Worm (Caenorhabditis elegans) whole organism, L4 larva: ENCODE data around the gene sec-61.A.
A peak's percentile ranks its signal among the peaks of the same experiment; 100 is the strongest.

Experiments used
- F10B5.3 ChIP-seq: sonication (generic microtip); optimal IDR thresholded peaks from 2 replicates; lab custom pipeline; 2016; ENCODE audit warnings: mild to moderate bottlenecking, missing genetic modification characterization, missing compliant biosample characterization
- R02D3.7 ChIP-seq: fragments of 150-350 bp; sonication (generic microtip); optimal IDR thresholded peaks from 3 replicates; lab custom pipeline; 2014; ENCODE audit warnings: missing biosample characterization, missing genetic modification characterization
- Y48G9A.11 ChIP-seq: fragments of 200-800 bp; sonication (Bioruptor generic); IDR thresholded peaks from 2 replicates; pipeline ENCODE4 v1.3.6; 2022; ENCODE audit warnings: missing genetic modification reagents, missing genetic modification characterization, missing compliant biosample characterization
- ZK337.2 ChIP-seq: fragments of 200-800 bp; sonication (Bioruptor generic); IDR thresholded peaks from 2 replicates; pipeline ENCODE4 v1.3.6; 2022; ENCODE audit warnings: missing genetic modification reagents, missing genetic modification characterization, missing compliant biosample characterization
- aha-1 ChIP-seq: fragments of 150-350 bp; peaks from one replicate; lab custom pipeline; 2014; ENCODE audit warnings: missing biosample characterization, missing genetic modification characterization
- aly-2 ChIP-seq: sonication (generic microtip); optimal IDR thresholded peaks from 2 replicates; lab custom pipeline; 2018; ENCODE audit warnings: missing biosample characterization, missing genetic modification characterization
- ama-1 ChIP-seq: fragments of 150-350 bp; optimal IDR thresholded peaks from 2 replicates; lab custom pipeline; 2014; ENCODE audit warnings: inconsistent platforms, mixed read lengths
- ceh-20 ChIP-seq: fragments of 200-800 bp; sonication (Bioruptor generic); IDR thresholded peaks from 2 replicates; pipeline ENCODE4 v1.3.6; 2022; ENCODE audit warnings: missing genetic modification reagents, missing genetic modification characterization, missing compliant biosample characterization
- ceh-32 ChIP-seq: sonication (generic microtip); optimal IDR thresholded peaks from 2 replicates; lab custom pipeline; 2016; ENCODE audit warnings: mild to moderate bottlenecking, missing genetic modification characterization, missing compliant biosample characterization; ENCODE audit not compliant: poor library complexity
- ces-1 ChIP-seq: fragments of 150-350 bp; sonication (generic microtip); optimal IDR thresholded peaks from 4 replicates; lab custom pipeline; 2014; ENCODE audit warnings: missing biosample characterization, missing genetic modification reagents, missing genetic modification characterization
- cey-2 ChIP-seq: sonication (generic microtip); optimal IDR thresholded peaks from 3 replicates; lab custom pipeline; 2017; ENCODE audit warnings: missing genetic modification characterization, mild to moderate bottlenecking, missing compliant biosample characterization, antibody characterized with exemption, borderline replicate concordance; ENCODE audit not compliant: insufficient read depth
- ctbp-1 ChIP-seq: fragments of 200-800 bp; sonication (Bioruptor generic); IDR thresholded peaks from 2 replicates; pipeline ENCODE4 v1.3.6; 2022; ENCODE audit warnings: missing genetic modification reagents, missing genetic modification characterization, missing compliant biosample characterization
- daf-12 ChIP-seq: fragments of 150-350 bp; optimal IDR thresholded peaks from 2 replicates; lab custom pipeline; 2014; ENCODE audit warnings: missing biosample characterization, missing genetic modification reagents, missing genetic modification characterization
- daf-19 ChIP-seq: fragments of 200-800 bp; sonication (Bioruptor generic); conservative IDR thresholded peaks from 2 replicates; pipeline ENCODE4 v1.3.6; 2022; ENCODE audit warnings: missing genetic modification characterization, missing compliant biosample characterization
- daf-8 ChIP-seq: fragments of 200-800 bp; sonication (Bioruptor generic); IDR thresholded peaks from 2 replicates; pipeline ENCODE4 v1.3.6; 2022; ENCODE audit warnings: missing genetic modification characterization, missing compliant biosample characterization
- dmd-6 ChIP-seq: fragments of 200-800 bp; sonication (Bioruptor generic); IDR thresholded peaks from 2 replicates; pipeline ENCODE4 v1.3.6; 2022; ENCODE audit warnings: missing genetic modification reagents, missing genetic modification characterization, missing compliant biosample characterization
- dmd-9 ChIP-seq: fragments of 200-800 bp; sonication (Bioruptor generic); IDR thresholded peaks from 2 replicates; pipeline ENCODE4 v1.3.6; 2022; ENCODE audit warnings: missing genetic modification reagents, missing genetic modification characterization, missing compliant biosample characterization
- dpl-1 ChIP-seq: fragments of 150-350 bp; optimal IDR thresholded peaks from 2 replicates; lab custom pipeline; 2014; ENCODE audit warnings: missing biosample characterization, missing genetic modification reagents, missing genetic modification characterization
- duxl-1 ChIP-seq: sonication (generic microtip); optimal IDR thresholded peaks from 2 replicates; lab custom pipeline; 2016; ENCODE audit warnings: mild to moderate bottlenecking, missing genetic modification characterization, moderate library complexity, missing compliant biosample characterization; ENCODE audit not compliant: poor library complexity
- egl-43 ChIP-seq: fragments of 200-800 bp; sonication (Bioruptor generic); IDR thresholded peaks from 2 replicates; pipeline ENCODE4 v1.3.6; 2022; ENCODE audit warnings: missing genetic modification reagents, missing genetic modification characterization, missing compliant biosample characterization
- hlh-11 ChIP-seq: fragments of 200-800 bp; sonication (Bioruptor generic); optimal IDR thresholded peaks from 2 replicates; lab custom pipeline; 2018; ENCODE audit warnings: mild to moderate bottlenecking, missing genetic modification characterization, missing compliant biosample characterization
- hmg-1.1 ChIP-seq: fragments of 200-800 bp; sonication (Bioruptor generic); IDR thresholded peaks from 2 replicates; pipeline ENCODE4 v1.3.6; 2022; ENCODE audit warnings: missing genetic modification reagents, missing genetic modification characterization, missing compliant biosample characterization
- lin-1 ChIP-seq: fragments of 200-800 bp; sonication (Bioruptor generic); IDR thresholded peaks from 2 replicates; pipeline ENCODE4 v1.3.6; 2022; ENCODE audit warnings: missing genetic modification reagents, missing genetic modification characterization, missing compliant biosample characterization
- lin-13 ChIP-seq: fragments of 150-350 bp; optimal IDR thresholded peaks from 2 replicates; lab custom pipeline; 2014; ENCODE audit warnings: missing biosample characterization, missing genetic modification reagents, missing genetic modification characterization
- lin-15B ChIP-seq: fragments of 150-350 bp; sonication (generic microtip); optimal IDR thresholded peaks from 3 replicates; lab custom pipeline; 2014; ENCODE audit warnings: missing biosample characterization, missing genetic modification characterization
- lin-29 ChIP-seq: fragments of 200-800 bp; sonication (Bioruptor generic); IDR thresholded peaks from 2 replicates; pipeline ENCODE4 v1.3.6; 2022; ENCODE audit warnings: missing genetic modification reagents, missing genetic modification characterization, missing compliant biosample characterization
- lin-38 ChIP-seq: fragments of 200-800 bp; sonication (Bioruptor generic); IDR thresholded peaks from 2 replicates; pipeline ENCODE4 v1.3.6; 2022; ENCODE audit warnings: missing genetic modification reagents, missing genetic modification characterization, missing compliant biosample characterization
- lir-3 ChIP-seq: sonication (generic microtip); optimal IDR thresholded peaks from 2 replicates; lab custom pipeline; 2016; ENCODE audit warnings: mild to moderate bottlenecking, missing genetic modification characterization, missing compliant biosample characterization
- mxl-3 ChIP-seq: fragments of 200-800 bp; sonication (Bioruptor generic); optimal IDR thresholded peaks from 2 replicates; lab custom pipeline; 2018; ENCODE audit warnings: mild to moderate bottlenecking, missing genetic modification characterization, missing compliant biosample characterization
- nhr-10 ChIP-seq: fragments of 150-350 bp; optimal IDR thresholded peaks from 2 replicates; lab custom pipeline; 2014; ENCODE audit warnings: missing biosample characterization, missing genetic modification characterization
- nhr-102 ChIP-seq: sonication (generic microtip); optimal IDR thresholded peaks from 2 replicates; lab custom pipeline; 2016; ENCODE audit warnings: mild to moderate bottlenecking, missing genetic modification characterization, moderate library complexity, missing compliant biosample characterization
- nhr-111 ChIP-seq: fragments of 200-800 bp; sonication (Bioruptor generic); optimal IDR thresholded peaks from 2 replicates; lab custom pipeline; 2018; ENCODE audit warnings: mild to moderate bottlenecking, missing genetic modification characterization, missing compliant biosample characterization
- nhr-237 ChIP-seq: sonication (generic microtip); optimal IDR thresholded peaks from 2 replicates; lab custom pipeline; 2017; ENCODE audit warnings: missing biosample characterization, missing genetic modification characterization
- nhr-42 ChIP-seq: fragments of 200-800 bp; sonication (Bioruptor generic); IDR thresholded peaks from 2 replicates; pipeline ENCODE4 v1.3.6; 2022; ENCODE audit warnings: missing genetic modification characterization, missing compliant biosample characterization
- nhr-48 ChIP-seq: sonication (generic microtip); optimal IDR thresholded peaks from 2 replicates; lab custom pipeline; 2016; ENCODE audit warnings: mild to moderate bottlenecking, missing genetic modification characterization, missing compliant biosample characterization
- nhr-6 ChIP-seq: fragments of 150-350 bp; optimal IDR thresholded peaks from 2 replicates; lab custom pipeline; 2014; ENCODE audit warnings: missing biosample characterization, missing genetic modification characterization
- pha-4 ChIP-seq, 2 experiments: fragments of 150-350 bp in 1 of 2; fragments of 200-800 bp in 1 of 2; sonication (Bioruptor generic) in 1 of 2; IDR thresholded peaks in 1 of 2; optimal IDR thresholded peaks in 1 of 2; 2 replicates each; pipeline versions ENCODE4 v1.3.6 to Lab custom; 2014 to 2022; ENCODE audit warnings: missing genetic modification characterization in 2 of 2, missing genetic modification reagents in 2 of 2, missing biosample characterization in 1 of 2, missing compliant biosample characterization in 1 of 2
- php-3 ChIP-seq: fragments of 200-800 bp; sonication (Bioruptor generic); IDR thresholded peaks from 2 replicates; pipeline ENCODE4 v1.3.6; 2022; ENCODE audit warnings: missing genetic modification reagents, missing genetic modification characterization, missing compliant biosample characterization
- set-16 ChIP-seq: fragments of 200-800 bp; sonication (Bioruptor generic); IDR thresholded peaks from 2 replicates; pipeline ENCODE4 v1.3.6; 2022; ENCODE audit warnings: missing genetic modification reagents, missing genetic modification characterization, missing compliant biosample characterization
- skn-1 ChIP-seq: fragments of 150-350 bp; optimal IDR thresholded peaks from 2 replicates; lab custom pipeline; 2014; ENCODE audit warnings: missing biosample characterization, missing genetic modification characterization
- snpc-1.2 ChIP-seq: fragments of 200-800 bp; sonication (Bioruptor generic); IDR thresholded peaks from 2 replicates; pipeline ENCODE4 v1.3.6; 2022; ENCODE audit warnings: missing genetic modification reagents, missing genetic modification characterization, missing compliant biosample characterization
- spr-1 ChIP-seq: sonication (generic microtip); optimal IDR thresholded peaks from 2 replicates; lab custom pipeline; 2016; ENCODE audit warnings: mild to moderate bottlenecking, missing genetic modification characterization, missing compliant biosample characterization
- unc-39 ChIP-seq: sonication (generic microtip); optimal IDR thresholded peaks from 2 replicates; lab custom pipeline; 2017; ENCODE audit warnings: missing biosample characterization, missing genetic modification characterization
- zfp-2 ChIP-seq: sonication (generic microtip); optimal IDR thresholded peaks from 2 replicates; lab custom pipeline; 2016; ENCODE audit warnings: mild to moderate bottlenecking, missing genetic modification characterization, missing compliant biosample characterization
- zfp-3 ChIP-seq: fragments of 200-800 bp; sonication (Bioruptor generic); conservative IDR thresholded peaks from 2 replicates; pipeline ENCODE4 v1.3.6; 2022; ENCODE audit warnings: missing genetic modification reagents, missing genetic modification characterization, missing compliant biosample characterization
- zip-2 ChIP-seq: fragments of 150-350 bp; optimal IDR thresholded peaks from 2 replicates; lab custom pipeline; 2014; ENCODE audit warnings: missing biosample characterization, missing genetic modification characterization

The sec-61.A gene

ce11 chrIV:14822267-14822666 lies 2.8 kb downstream of the sec-61.A start (continued):
- no peak for TF ChIP-seq egl-43 (GFP tag; lab: Robert Waterston, UW)
- no peak for TF ChIP-seq cey-2 (tag; lab: Kevin White, UChicago)
- TF ChIP-seq zfp-2 = no peak
- no peak for TF ChIP-seq dmd-6 (GFP tag; lab: Robert Waterston, UW)
- TF ChIP-seq lin-29 (GFP tag; lab: Robert Waterston, UW) = no peak
- no peak for TF ChIP-seq set-16 (GFP tag; lab: Robert Waterston, UW)
- no peak; the same call in 1 of the 2 replicates for TF ChIP-seq php-3 (GFP tag; lab: Robert Waterston, UW)
- TF ChIP-seq nhr-42 (GFP tag; lab: Robert Waterston, UW) = no peak
- peak; percentile 63 for TF ChIP-seq zip-2
- peak; percentile 52 for TF ChIP-seq ama-1 (lab: Kevin White, UChicago)
- TF ChIP-seq R02D3.7 (tag; lab: Kevin White, UChicago) = no peak
- TF ChIP-seq ceh-32 = no peak
- TF ChIP-seq snpc-1.2 (GFP tag; lab: Robert Waterston, UW) = peak; percentile 85
- TF ChIP-seq spr-1 (tag; lab: Kevin White, UChicago) = peak; percentile 66
- no peak for TF ChIP-seq lin-1 (GFP tag; lab: Robert Waterston, UW)
- peak; percentile 55 for TF ChIP-seq aly-2 (tag; lab: Kevin White, UChicago)
- TF ChIP-seq nhr-10 (tag; lab: Kevin White, UChicago) = peak; percentile 48
- TF ChIP-seq pha-4 (GFP tag; IDR thresholded peaks at IDR 0.05; lab: Robert Waterston, UW) = peak; percentile 74
- TF ChIP-seq pha-4 (tag; optimal IDR thresholded peaks at IDR 0.05; lab: Kevin White, UChicago) = no peak
- TF ChIP-seq nhr-6 (tag; lab: Kevin White, UChicago) = no peak
- TF ChIP-seq nhr-102 (tag; lab: Kevin White, UChicago) = peak; percentile 65
- TF ChIP-seq daf-19 (GFP tag; lab: Robert Waterston, UW) = 0 out of 2 replicates have a peak, but pooled peaks have one; percentile 13
- TF ChIP-seq nhr-111 (GFP tag; lab: Kevin White, UChicago) = peak; percentile 31
- TF ChIP-seq F10B5.3 (tag; lab: Kevin White, UChicago) = peak; percentile 31
- TF ChIP-seq ces-1 = no peak
- TF ChIP-seq ZK337.2 (GFP tag; lab: Robert Waterston, UW) = no peak
- TF ChIP-seq Y48G9A.11 (GFP tag; lab: Robert Waterston, UW) = no peak; the same call in 1 of the 2 replicates
- TF ChIP-seq ctbp-1 (GFP tag; lab: Robert Waterston, UW) = no peak
- TF ChIP-seq unc-39 = no peak
- TF ChIP-seq mxl-3 = no peak
- TF ChIP-seq nhr-237 (tag; lab: Kevin White, UChicago) = no peak
- TF ChIP-seq aha-1 (tag; lab: Kevin White, UChicago) = peak; percentile 46
- no peak for TF ChIP-seq hmg-1.1
- no peak for TF ChIP-seq hlh-11 (tag; lab: Kevin White, UChicago)
- TF ChIP-seq lir-3 (tag; lab: Kevin White, UChicago) = no peak
- TF ChIP-seq skn-1 (tag; lab: Kevin White, UChicago) = no peak
- peak; percentile 89 for TF ChIP-seq zfp-3 (GFP tag; lab: Robert Waterston, UW)
- no peak for TF ChIP-seq daf-12
- TF ChIP-seq duxl-1 (tag; lab: Kevin White, UChicago) = no peak
- peak; percentile 64 for TF ChIP-seq lin-38
- TF ChIP-seq ceh-20 (GFP tag; lab: Robert Waterston, UW) = no peak
- TF ChIP-seq daf-8 (GFP tag; lab: Robert Waterston, UW) = no peak
- no peak for TF ChIP-seq dpl-1
- TF ChIP-seq lin-13 (GFP tag; lab: Kevin White, UChicago) = peak; percentile 31
- TF ChIP-seq dmd-9 (GFP tag; lab: Robert Waterston, UW) = no peak
- no peak for TF ChIP-seq lin-15B (tag; lab: Kevin White, UChicago)
- TF ChIP-seq nhr-48 (tag; lab: Kevin White, UChicago) = peak; percentile 35
